Worm (Caenorhabditis elegans) whole organism, L2 larva: ENCODE data around the gene F26A1.9.
A peak's percentile ranks its signal among the peaks of the same experiment; 100 is the strongest.

Experiments used
- C34F6.9 ChIP-seq: fragments of 150-350 bp; optimal IDR thresholded peaks from 2 replicates; lab custom pipeline; 2014; ENCODE audit warnings: missing biosample characterization, missing genetic modification characterization
- F13H6.1 ChIP-seq: sonication (generic microtip); optimal IDR thresholded peaks from 2 replicates; lab custom pipeline; 2016; ENCODE audit warnings: missing genetic modification characterization, missing compliant biosample characterization
- R02D3.7 ChIP-seq: fragments of 150-350 bp; optimal IDR thresholded peaks from 2 replicates; lab custom pipeline; 2014; ENCODE audit warnings: missing biosample characterization, missing genetic modification characterization
- alr-1 ChIP-seq: fragments of 150-350 bp; optimal IDR thresholded peaks from 2 replicates; lab custom pipeline; 2014; ENCODE audit warnings: missing biosample characterization, missing genetic modification characterization
- ama-1 ChIP-seq: fragments of 150-350 bp; optimal IDR thresholded peaks from 2 replicates; lab custom pipeline; 2018; ENCODE audit warnings: inconsistent platforms
- blmp-1 ChIP-seq: sonication (generic microtip); optimal IDR thresholded peaks from 2 replicates; lab custom pipeline; 2017; ENCODE audit warnings: missing genetic modification characterization, mild to moderate bottlenecking, missing compliant biosample characterization, antibody characterized with exemption, moderate library complexity; ENCODE audit not compliant: insufficient read depth
- ceh-16 ChIP-seq: fragments of 150-350 bp; optimal IDR thresholded peaks from 2 replicates; lab custom pipeline; 2014; ENCODE audit warnings: missing biosample characterization, missing genetic modification characterization
- ceh-82 ChIP-seq: fragments of 150-350 bp; optimal IDR thresholded peaks from 2 replicates; lab custom pipeline; 2014; ENCODE audit warnings: missing biosample characterization, missing genetic modification characterization
- crh-2 ChIP-seq: sonication (generic microtip); optimal IDR thresholded peaks from 2 replicates; lab custom pipeline; 2017; ENCODE audit warnings: missing biosample characterization, missing genetic modification characterization
- dmd-4 ChIP-seq: sonication (generic microtip); optimal IDR thresholded peaks from 2 replicates; lab custom pipeline; 2017; ENCODE audit warnings: missing biosample characterization, missing genetic modification characterization
- egl-27 ChIP-seq: sonication (generic microtip); optimal IDR thresholded peaks from 3 replicates; lab custom pipeline; 2017; ENCODE audit warnings: missing biosample characterization, missing genetic modification reagents, missing genetic modification characterization
- elt-3 ChIP-seq: sonication (generic microtip); optimal IDR thresholded peaks from 2 replicates; lab custom pipeline; 2017; ENCODE audit warnings: missing biosample characterization, missing genetic modification characterization
- fos-1 ChIP-seq: fragments of 150-350 bp; optimal IDR thresholded peaks from 2 replicates; lab custom pipeline; 2014; ENCODE audit warnings: missing biosample characterization, missing genetic modification characterization
- gmeb-1 ChIP-seq: fragments of 150-350 bp; optimal IDR thresholded peaks from 2 replicates; lab custom pipeline; 2014; ENCODE audit warnings: missing biosample characterization, missing genetic modification characterization
- lin-11 ChIP-seq: fragments of 150-350 bp; sonication (generic microtip); optimal IDR thresholded peaks from 2 replicates; lab custom pipeline; 2014; ENCODE audit warnings: missing biosample characterization, missing genetic modification characterization, inconsistent platforms, mixed read lengths
- lin-13 ChIP-seq: fragments of 150-350 bp; optimal IDR thresholded peaks from 2 replicates; lab custom pipeline; 2014; ENCODE audit warnings: missing biosample characterization, missing genetic modification reagents, missing genetic modification characterization
- lin-39 ChIP-seq: fragments of 150-350 bp; optimal IDR thresholded peaks from 2 replicates; lab custom pipeline; 2014; ENCODE audit warnings: missing biosample characterization, missing genetic modification reagents, missing genetic modification characterization
- lsy-2 ChIP-seq, 2 experiments: fragments of 150-350 bp in 1 of 2; sonication (generic microtip) in 1 of 2; optimal IDR thresholded peaks; 2 replicates each; lab custom pipeline; 2014 to 2017; ENCODE audit warnings: missing biosample characterization in 2 of 2, missing genetic modification characterization in 2 of 2
- mab-5 ChIP-seq: fragments of 150-350 bp; optimal IDR thresholded peaks from 2 replicates; lab custom pipeline; 2014; ENCODE audit warnings: missing biosample characterization, missing genetic modification characterization
- mbf-1 ChIP-seq: sonication (generic microtip); optimal IDR thresholded peaks from 2 replicates; lab custom pipeline; 2017; ENCODE audit warnings: missing biosample characterization, missing genetic modification characterization
- nhr-10 ChIP-seq: sonication (generic microtip); optimal IDR thresholded peaks from 2 replicates; lab custom pipeline; 2017; ENCODE audit warnings: missing biosample characterization, missing genetic modification characterization
- nhr-11 ChIP-seq: fragments of 150-350 bp; optimal IDR thresholded peaks from 2 replicates; lab custom pipeline; 2014; ENCODE audit warnings: missing biosample characterization, missing genetic modification characterization
- nhr-12 ChIP-seq: fragments of 150-350 bp; optimal IDR thresholded peaks from 2 replicates; lab custom pipeline; 2014; ENCODE audit warnings: missing biosample characterization, missing genetic modification characterization
- nhr-129 ChIP-seq: fragments of 150-350 bp; optimal IDR thresholded peaks from 2 replicates; lab custom pipeline; 2014; ENCODE audit warnings: missing biosample characterization, missing genetic modification characterization
- nhr-23 ChIP-seq: fragments of 150-350 bp; optimal IDR thresholded peaks from 2 replicates; lab custom pipeline; 2014; ENCODE audit warnings: missing biosample characterization, missing genetic modification reagents, missing genetic modification characterization
- nhr-237 ChIP-seq: fragments of 150-350 bp; optimal IDR thresholded peaks from 2 replicates; lab custom pipeline; 2014; ENCODE audit warnings: missing biosample characterization, missing genetic modification characterization
- nhr-25 ChIP-seq: fragments of 150-350 bp; sonication (generic microtip); optimal IDR thresholded peaks from 3 replicates; lab custom pipeline; 2014; ENCODE audit warnings: missing biosample characterization, missing genetic modification characterization
- nhr-6 ChIP-seq: fragments of 150-350 bp; optimal IDR thresholded peaks from 2 replicates; lab custom pipeline; 2014; ENCODE audit warnings: missing biosample characterization, missing genetic modification characterization
- nhr-77 ChIP-seq: fragments of 150-350 bp; optimal IDR thresholded peaks from 2 replicates; lab custom pipeline; 2014; ENCODE audit warnings: missing biosample characterization, missing genetic modification characterization
- peb-1 ChIP-seq: fragments of 150-350 bp; optimal IDR thresholded peaks from 2 replicates; lab custom pipeline; 2014; ENCODE audit warnings: missing biosample characterization, missing genetic modification characterization
- sem-4 ChIP-seq: fragments of 150-350 bp; optimal IDR thresholded peaks from 2 replicates; lab custom pipeline; 2014; ENCODE audit warnings: missing biosample characterization, missing genetic modification reagents, missing genetic modification characterization
- sma-3 ChIP-seq: sonication (generic microtip); optimal IDR thresholded peaks from 2 replicates; lab custom pipeline; 2016; ENCODE audit warnings: missing genetic modification reagents, missing genetic modification characterization, missing compliant biosample characterization
- sma-9 ChIP-seq, 2 experiments: fragments of 150-350 bp in 1 of 2; sonication (generic microtip) in 1 of 2; optimal IDR thresholded peaks; 2 replicates each; lab custom pipeline; 2014 to 2016; ENCODE audit warnings: missing genetic modification characterization in 2 of 2, mild to moderate bottlenecking in 1 of 2, missing biosample characterization in 1 of 2, missing compliant biosample characterization in 1 of 2, missing genetic modification reagents in 1 of 2, moderate library complexity in 1 of 2
- snpc-4 ChIP-seq: fragments of 150-350 bp; optimal IDR thresholded peaks from 2 replicates; lab custom pipeline; 2014; ENCODE audit warnings: missing biosample characterization, missing genetic modification characterization
- unc-39 ChIP-seq: fragments of 150-350 bp; optimal IDR thresholded peaks from 2 replicates; lab custom pipeline; 2014; ENCODE audit warnings: missing biosample characterization, missing genetic modification characterization
- unc-55 ChIP-seq: fragments of 150-350 bp; sonication (generic microtip); optimal IDR thresholded peaks from 3 replicates; lab custom pipeline; 2014; ENCODE audit warnings: missing biosample characterization, missing genetic modification reagents, missing genetic modification characterization
- unc-62 ChIP-seq: fragments of 150-350 bp; optimal IDR thresholded peaks from 2 replicates; lab custom pipeline; 2014; ENCODE audit warnings: missing biosample characterization, missing genetic modification reagents, missing genetic modification characterization
- zag-1 ChIP-seq: fragments of 150-350 bp; optimal IDR thresholded peaks from 2 replicates; lab custom pipeline; 2014; ENCODE audit warnings: missing biosample characterization, missing genetic modification characterization
- ztf-1 ChIP-seq: fragments of 200-800 bp; sonication (Bioruptor generic); conservative IDR thresholded peaks from 2 replicates; pipeline ENCODE4 v1.3.6; 2022; ENCODE audit warnings: missing genetic modification characterization, missing compliant biosample characterization
- ztf-11 ChIP-seq: sonication (generic microtip); optimal IDR thresholded peaks from 2 replicates; lab custom pipeline; 2017; ENCODE audit warnings: missing biosample characterization, missing genetic modification characterization

The F26A1.9 gene

DNA sequence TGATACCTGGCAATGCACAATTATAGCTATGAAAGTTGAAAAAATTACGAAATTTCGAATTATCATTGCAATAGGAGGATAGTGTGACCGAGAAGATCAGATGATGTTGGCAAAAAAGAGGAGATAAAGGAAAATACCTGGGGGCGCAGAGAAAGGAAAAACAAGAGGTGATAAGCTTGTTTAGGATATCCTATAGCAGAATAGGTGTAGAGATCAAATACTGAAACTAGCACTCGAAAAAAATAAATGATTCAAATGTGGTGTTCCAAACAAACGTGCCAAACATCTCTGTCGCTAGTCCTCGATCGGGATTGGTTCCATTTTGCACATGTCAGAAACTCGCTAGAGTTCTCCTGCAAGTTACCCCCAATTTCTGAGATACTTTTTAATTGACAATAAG lies at the start of gene F26A1.9:
Gene F26A1.9, minus strand, starts transcription at position 101 of the 400 bp plus-strand sequence.
- TF ChIP-seq nhr-11 (no peak), nhr-25 (tag; lab: Kevin White, UChicago) (no peak), mbf-1 (tag; lab: Kevin White, UChicago) (no peak), ceh-82 (no peak), elt-3 (no peak), ceh-16 (tag; lab: Kevin White, UChicago) (no peak), zag-1 (tag; lab: Kevin White, UChicago) (no peak), unc-62 (GFP tag; lab: Kevin White, UChicago) (no peak), egl-27 (tag; lab: Kevin White, UChicago) (no peak), alr-1 (tag; lab: Kevin White, UChicago) (no peak), snpc-4 (tag; lab: Kevin White, UChicago) (no peak), ama-1 (lab: Kevin White, UChicago) (no peak), gmeb-1 (tag; lab: Kevin White, UChicago) (no peak), R02D3.7 (tag; lab: Kevin White, UChicago) (no peak), nhr-129 (tag; lab: Kevin White, UChicago) (no peak), ztf-1 (no peak), lin-13 (no peak)

DNA sequence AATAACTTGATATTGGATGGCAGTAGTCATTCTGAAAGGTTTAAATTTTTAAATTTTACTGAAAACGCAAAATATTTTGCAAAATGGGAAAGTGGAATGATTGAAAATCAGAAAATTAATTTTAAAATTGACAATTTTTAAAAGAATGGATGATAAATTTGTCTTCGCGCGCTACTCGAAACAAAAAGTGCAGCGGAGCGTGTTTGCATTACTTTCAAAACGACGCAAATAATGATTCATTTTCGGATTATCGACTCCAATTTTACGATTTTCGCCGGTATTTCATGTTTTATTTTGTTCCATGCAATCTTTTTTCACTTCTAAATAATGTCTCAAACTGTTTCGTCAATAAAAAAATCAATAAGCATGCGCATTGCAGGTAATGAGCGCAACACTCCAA lies 48.9 kb upstream of the F26A1.9 start, which contains the start of the genes tost-1 and arx-6:
Gene tost-1, minus strand, starts transcription at position 31 of the 400 bp plus-strand sequence.
Gene arx-6, plus strand, starts transcription at position 378 of the 400 bp plus-strand sequence.
- TF ChIP-seq nhr-77 (tag; lab: Kevin White, UChicago) (no peak), nhr-6 (no peak), gmeb-1 (tag; lab: Kevin White, UChicago) (peak; percentile 88), snpc-4 (tag; lab: Kevin White, UChicago) (no peak), lsy-2 (tag; optimal IDR thresholded peaks at IDR 0.05; lab: Kevin White, UChicago) (peak in 1 of 2 experiments; percentile 70), unc-55 (GFP tag; lab: Kevin White, UChicago) (peak; percentile 71), peb-1 (tag; lab: Kevin White, UChicago) (no peak), blmp-1 (tag; lab: Kevin White, UChicago) (no peak), nhr-10 (no peak), C34F6.9 (peak; percentile 66), mab-5 (tag; lab: Kevin White, UChicago) (peak; percentile 15), nhr-25 (tag; lab: Kevin White, UChicago) (no peak), egl-27 (tag; lab: Kevin White, UChicago) (no peak), ceh-82 (no peak), F13H6.1 (tag; lab: Kevin White, UChicago) (peak; percentile 1), unc-39 (tag; lab: Kevin White, UChicago) (no peak), sma-3 (GFP tag; lab: Kevin White, UChicago) (peak; percentile 13), dmd-4 (tag; lab: Kevin White, UChicago) (no peak), nhr-237 (no peak), crh-2 (peak; percentile 15), nhr-129 (tag; lab: Kevin White, UChicago) (peak; percentile 54), fos-1 (peak; percentile 68)

DNA sequence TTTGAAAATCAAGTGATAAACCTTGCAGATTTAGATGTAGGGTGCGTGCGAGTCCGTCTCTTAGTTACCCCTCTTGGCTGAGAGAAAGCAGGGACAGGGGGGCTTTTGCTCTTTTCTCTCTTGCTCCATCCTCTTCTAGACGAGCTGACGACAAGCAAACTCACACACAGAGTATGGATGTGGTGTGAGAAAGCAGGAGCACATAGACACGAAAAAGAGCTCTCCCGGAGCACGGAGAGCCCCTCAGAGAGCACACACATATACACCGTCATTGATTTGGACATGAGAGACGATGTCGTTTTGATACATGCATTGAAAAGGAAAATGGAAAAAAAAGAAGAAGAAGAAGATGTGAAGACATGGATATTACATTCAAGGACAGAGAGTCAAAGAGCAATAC lies 46.3 kb upstream of the F26A1.9 start:
- TF ChIP-seq nhr-12 (tag; lab: Kevin White, UChicago) (no peak), zag-1 (tag; lab: Kevin White, UChicago) (no peak), ztf-11 (tag; lab: Kevin White, UChicago) (no peak), mbf-1 (tag; lab: Kevin White, UChicago) (no peak), ceh-16 (tag; lab: Kevin White, UChicago) (no peak), gmeb-1 (tag; lab: Kevin White, UChicago) (no peak), egl-27 (tag; lab: Kevin White, UChicago) (no peak), elt-3 (no peak), lin-39 (no peak), nhr-77 (tag; lab: Kevin White, UChicago) (no peak), C34F6.9 (peak; percentile 49), lin-11 (tag; lab: Kevin White, UChicago) (peak; percentile 4), nhr-6 (no peak), nhr-129 (tag; lab: Kevin White, UChicago) (peak; percentile 50), sma-9 (GFP tag; optimal IDR thresholded peaks at IDR 0.05; lab: Kevin White, UChicago) (peak; percentile 9), sma-9 (tag; optimal IDR thresholded peaks at IDR 0.05; lab: Kevin White, UChicago) (no peak), unc-39 (tag; lab: Kevin White, UChicago) (no peak), unc-62 (GFP tag; lab: Kevin White, UChicago) (no peak), nhr-23 (tag; lab: Kevin White, UChicago) (no peak), sem-4 (no peak), lin-13 (no peak)
